Fruit fly (Drosophila melanogaster) whole organism, wandering third instar larva: Measurements from ENCODE around the gene Or19a.
"Not testable (repeated sequence)": the region's sequence is repeated elsewhere in the genome, so short reads cannot be mapped to it uniquely, and the experiment has no call there.

ENCODE experiments used
- HLH106 ChIP-seq: fragments of 200-800 bp; optimal IDR thresholded peaks from 3 replicates; lab custom pipeline; 2019; ENCODE audit warnings: missing biosample characterization, mild to moderate bottlenecking, missing genetic modification characterization, moderate library complexity
- Hr78 ChIP-seq: fragments of >200 bp; optimal IDR thresholded peaks from 2 replicates; lab custom pipeline; 2017; ENCODE audit warnings: missing biosample characterization, missing genetic modification characterization
- Hr83 ChIP-seq: fragments of 200-300 bp; sonication (Bioruptor generic); optimal IDR thresholded peaks from 2 replicates; lab custom pipeline; 2016; ENCODE audit warnings: missing biosample characterization, mild to moderate bottlenecking, missing genetic modification characterization, moderate library complexity; ENCODE audit not compliant: poor library complexity, severe bottlenecking
- Myc ChIP-seq: fragments of >200 bp; optimal IDR thresholded peaks from 2 replicates; lab custom pipeline; 2017
- OdsH ChIP-seq: fragments of 200-800 bp; sonication (Bioruptor generic); optimal IDR thresholded peaks from 2 replicates; lab custom pipeline; 2016; ENCODE audit warnings: missing biosample characterization, mild to moderate bottlenecking, missing genetic modification characterization
- br ChIP-seq: fragments of 200-800 bp; sonication (Bioruptor generic); optimal IDR thresholded peaks from 2 replicates; lab custom pipeline; 2016; ENCODE audit warnings: missing biosample characterization, missing genetic modification characterization
- brk ChIP-seq: fragments of 200-800 bp; sonication (Bioruptor generic); optimal IDR thresholded peaks from 2 replicates; lab custom pipeline; 2016; ENCODE audit warnings: missing biosample characterization, mild to moderate bottlenecking, missing genetic modification characterization
- dl ChIP-seq, 2 experiments: fragments of 175-275, 200-275 bp in 1 of 2; fragments of 200-275 bp in 1 of 2; sonication (Bioruptor generic); optimal IDR thresholded peaks; lab custom pipeline; 2018; ENCODE audit warnings: mild to moderate bottlenecking in 2 of 2, missing biosample characterization in 2 of 2, missing genetic modification characterization in 2 of 2, moderate library complexity in 2 of 2; ENCODE audit not compliant: partially characterized antibody in 2 of 2, insufficient read depth in 1 of 2
- fru ChIP-seq: fragments of 200-800 bp; sonication (Bioruptor generic); optimal IDR thresholded peaks from 3 replicates; lab custom pipeline; 2016; ENCODE audit warnings: missing biosample characterization, mild to moderate bottlenecking, missing genetic modification characterization
- pan ChIP-seq: fragments of >200 bp; optimal IDR thresholded peaks from 2 replicates; lab custom pipeline; 2017
- psq ChIP-seq: fragments of 200-800 bp; sonication (Bioruptor generic); optimal IDR thresholded peaks from 3 replicates; lab custom pipeline; 2017; ENCODE audit warnings: missing biosample characterization, mild to moderate bottlenecking, missing genetic modification characterization, moderate library complexity

dm6 chrX:20096374-20096773 is 46.6 kb downstream of the Or19a start, which contains the start of gene CG42581:
- TF ChIP-seq OdsH (GFP tag; lab: Kevin White, UChicago); psq (GFP tag; lab: Kevin White, UChicago); Hr83 (GFP tag; lab: Kevin White, UChicago); fru (GFP tag; lab: Kevin White, UChicago); brk (GFP tag; lab: Kevin White, UChicago); br; HLH106 (tag; lab: Kevin White, UChicago); Myc (lab: Kevin White, UChicago); dl (GFP tag; optimal IDR thresholded peaks at IDR 0.05; lab: Kevin White, UChicago; ENCODE audit: insufficient read depth in 1 of 2, partially characterized antibody in 2 of 2); pan (lab: Kevin White, UChicago); Hr78 (GFP tag; lab: Kevin White, UChicago): not testable (repeated sequence)
